Worm (Caenorhabditis elegans) whole organism, young adult: ENCODE results near the gene F53H4.6.

Experiments
- B0336.3 ChIP-seq: fragments of 200-800 bp; sonication (Bioruptor generic); IDR thresholded peaks from 2 replicates; pipeline ENCODE4 v1.3.6; 2022; ENCODE audit warnings: missing genetic modification characterization, missing compliant biosample characterization
- C17E4.6 ChIP-seq: fragments of 200-800 bp; sonication (Bioruptor generic); IDR thresholded peaks from 2 replicates; pipeline ENCODE4 v1.3.6; 2022; ENCODE audit warnings: missing genetic modification reagents, missing genetic modification characterization, missing compliant biosample characterization
- F22D6.2 ChIP-seq: sonication (generic microtip); optimal IDR thresholded peaks from 2 replicates; lab custom pipeline; 2016; ENCODE audit warnings: mild to moderate bottlenecking, missing genetic modification characterization, missing compliant biosample characterization
- F49E8.2 ChIP-seq: sonication (generic microtip); optimal IDR thresholded peaks from 3 replicates; lab custom pipeline; 2017; ENCODE audit warnings: missing genetic modification characterization, mild to moderate bottlenecking, missing compliant biosample characterization, antibody characterized with exemption, moderate library complexity; ENCODE audit not compliant: insufficient read depth
- F57C9.4 ChIP-seq: sonication (generic microtip); optimal IDR thresholded peaks from 2 replicates; lab custom pipeline; 2017; ENCODE audit warnings: mild to moderate bottlenecking, missing genetic modification characterization, missing compliant biosample characterization
- Y53F4B.3 ChIP-seq: fragments of 200-800 bp; sonication (Bioruptor generic); IDR thresholded peaks from 2 replicates; pipeline ENCODE4 v1.3.6; 2022; ENCODE audit warnings: missing genetic modification reagents, missing genetic modification characterization, missing compliant biosample characterization
- Y67H2A.10 ChIP-seq: fragments of 200-800 bp; sonication (Bioruptor generic); conservative IDR thresholded peaks from 2 replicates; pipeline ENCODE4 v1.3.6; 2022; ENCODE audit warnings: missing genetic modification reagents, missing genetic modification characterization, missing compliant biosample characterization
- ama-1 ChIP-seq, 3 experiments: fragments of 150-350 bp in 1 of 3; sonication (generic microtip) in 2 of 3; optimal IDR thresholded peaks; 2 replicates each; lab custom pipeline; 2014 to 2018; ENCODE audit warnings: missing biosample characterization in 2 of 3, missing genetic modification characterization in 2 of 3, missing genetic modification reagents in 2 of 3
- athp-1 ChIP-seq: sonication (generic microtip); optimal IDR thresholded peaks from 2 replicates; lab custom pipeline; 2017; ENCODE audit warnings: mild to moderate bottlenecking, missing genetic modification characterization, missing compliant biosample characterization
- attf-3 ChIP-seq: fragments of 200-800 bp; sonication (Bioruptor generic); conservative IDR thresholded peaks from 2 replicates; pipeline ENCODE4 v1.3.6; 2022; ENCODE audit warnings: missing genetic modification reagents, missing genetic modification characterization, missing compliant biosample characterization
- attf-5 ChIP-seq: fragments of 200-800 bp; sonication (Bioruptor generic); optimal IDR thresholded peaks from 2 replicates; lab custom pipeline; 2018; ENCODE audit warnings: mild to moderate bottlenecking, missing genetic modification characterization, missing compliant biosample characterization
- ceh-100 ChIP-seq: fragments of 200-800 bp; sonication (Bioruptor generic); IDR thresholded peaks from 2 replicates; pipeline ENCODE4 v1.3.6; 2022; ENCODE audit warnings: missing genetic modification reagents, missing genetic modification characterization, missing compliant biosample characterization
- ceh-27 ChIP-seq: fragments of 200-800 bp; sonication (Bioruptor generic); optimal IDR thresholded peaks from 2 replicates; lab custom pipeline; 2018; ENCODE audit warnings: mild to moderate bottlenecking, missing genetic modification characterization, moderate library complexity, missing compliant biosample characterization
- ceh-58 ChIP-seq: fragments of 200-800 bp; sonication (Bioruptor generic); IDR thresholded peaks from 2 replicates; pipeline ENCODE4 v1.3.6; 2022; ENCODE audit warnings: missing genetic modification characterization, missing compliant biosample characterization
- egl-44 ChIP-seq: fragments of 200-800 bp; sonication (Bioruptor generic); IDR thresholded peaks from 2 replicates; pipeline ENCODE4 v1.3.6; 2022; ENCODE audit warnings: missing genetic modification reagents, missing genetic modification characterization, missing compliant biosample characterization
- fkh-3 ChIP-seq: sonication (generic microtip); optimal IDR thresholded peaks from 2 replicates; lab custom pipeline; 2016; ENCODE audit warnings: mild to moderate bottlenecking, missing genetic modification characterization, missing compliant biosample characterization
- hmg-1.2 ChIP-seq: fragments of 200-800 bp; sonication (Bioruptor generic); IDR thresholded peaks from 2 replicates; pipeline ENCODE4 v1.3.6; 2022; ENCODE audit warnings: missing genetic modification reagents, missing genetic modification characterization, missing compliant biosample characterization
- let-607 ChIP-seq, 2 experiments: fragments of 200-800 bp in 1 of 2; sonication (Bioruptor generic) in 1 of 2; sonication (generic microtip) in 1 of 2; optimal IDR thresholded peaks; 2 replicates each; lab custom pipeline; 2016 to 2018; ENCODE audit warnings: mild to moderate bottlenecking in 2 of 2, missing compliant biosample characterization in 2 of 2, missing genetic modification characterization in 2 of 2, moderate library complexity in 2 of 2, missing genotype in 1 of 2
- lin-40 ChIP-seq: sonication (generic microtip); optimal IDR thresholded peaks from 2 replicates; lab custom pipeline; 2016; ENCODE audit warnings: missing genetic modification characterization, mild to moderate bottlenecking, missing compliant biosample characterization, missing genotype, missing genetic modification reagents
- lsy-27 ChIP-seq: sonication (generic microtip); optimal IDR thresholded peaks from 2 replicates; lab custom pipeline; 2017; ENCODE audit warnings: missing genetic modification characterization, mild to moderate bottlenecking, missing compliant biosample characterization, antibody characterized with exemption, missing genotype, borderline replicate concordance; ENCODE audit not compliant: insufficient read depth
- madf-3 ChIP-seq: fragments of 200-800 bp; sonication (Bioruptor generic); IDR thresholded peaks from 2 replicates; pipeline ENCODE4 v1.3.6; 2022; ENCODE audit warnings: missing genetic modification reagents, missing genetic modification characterization, missing compliant biosample characterization
- madf-8 ChIP-seq: fragments of 200-800 bp; sonication (Bioruptor generic); conservative IDR thresholded peaks from 2 replicates; pipeline ENCODE4 v1.3.6; 2022; ENCODE audit warnings: missing genetic modification reagents, missing genetic modification characterization, missing compliant biosample characterization
- mcd-1 ChIP-seq: fragments of 200-800 bp; sonication (Bioruptor generic); IDR thresholded peaks from 2 replicates; pipeline ENCODE4 v1.3.6; 2022; ENCODE audit warnings: missing genetic modification reagents, missing genetic modification characterization, missing compliant biosample characterization
- nhr-27 ChIP-seq: fragments of 200-800 bp; sonication (Bioruptor generic); optimal IDR thresholded peaks from 2 replicates; lab custom pipeline; 2018; ENCODE audit warnings: mild to moderate bottlenecking, missing genetic modification characterization, moderate library complexity, missing compliant biosample characterization
- nhr-80 ChIP-seq: sonication (generic microtip); optimal IDR thresholded peaks from 2 replicates; lab custom pipeline; 2016; ENCODE audit warnings: missing genetic modification characterization, missing compliant biosample characterization
- nhr-90 ChIP-seq: sonication (generic microtip); optimal IDR thresholded peaks from 2 replicates; lab custom pipeline; 2016; ENCODE audit warnings: missing genotype, mild to moderate bottlenecking, missing genetic modification characterization, missing compliant biosample characterization
- pbrm-1 ChIP-seq: fragments of 200-800 bp; sonication (Bioruptor generic); IDR thresholded peaks from 2 replicates; pipeline ENCODE4 v1.3.6; 2022; ENCODE audit warnings: missing genetic modification reagents, missing genetic modification characterization, missing compliant biosample characterization
- rec-8 ChIP-seq, 2 experiments: sonication (generic microtip); optimal IDR thresholded peaks; 2 replicates each; lab custom pipeline; 2016; ENCODE audit warnings: mild to moderate bottlenecking in 2 of 2, missing genetic modification characterization in 2 of 2, missing genetic modification reagents in 2 of 2, missing genotype in 2 of 2, missing biosample characterization in 1 of 2, missing compliant biosample characterization in 1 of 2, moderate library complexity in 1 of 2
- snpc-1.1 ChIP-seq: sonication (generic microtip); optimal IDR thresholded peaks from 2 replicates; lab custom pipeline; 2017; ENCODE audit warnings: missing genetic modification characterization, mild to moderate bottlenecking, missing compliant biosample characterization, antibody characterized with exemption, moderate library complexity, missing genotype, missing genetic modification reagents; ENCODE audit not compliant: insufficient read depth
- snpc-4 ChIP-seq, 5 experiments: fragments of 150-350 bp in 1 of 5; sonication (generic microtip) in 4 of 5; optimal IDR thresholded peaks; 2 replicates each; lab custom pipeline; 2014 to 2018; ENCODE audit warnings: missing genetic modification characterization in 5 of 5, missing biosample characterization in 3 of 5, antibody characterized with exemption in 2 of 5, mild to moderate bottlenecking in 2 of 5, missing compliant biosample characterization in 2 of 5, missing genotype in 2 of 5, moderate library complexity in 2 of 5, missing genetic modification reagents in 1 of 5
- unc-130 ChIP-seq: sonication (generic microtip); optimal IDR thresholded peaks from 2 replicates; lab custom pipeline; 2016; ENCODE audit warnings: missing genetic modification reagents, missing genetic modification characterization, missing compliant biosample characterization
- zfh-2 ChIP-seq: fragments of 200-800 bp; sonication (Bioruptor generic); conservative IDR thresholded peaks from 2 replicates; pipeline ENCODE4 v1.3.6; 2022; ENCODE audit warnings: missing genetic modification reagents, missing genetic modification characterization, missing compliant biosample characterization
- ztf-18 ChIP-seq: sonication (generic microtip); optimal IDR thresholded peaks from 2 replicates; lab custom pipeline; 2016; ENCODE audit warnings: missing genotype, mild to moderate bottlenecking, missing genetic modification characterization, missing compliant biosample characterization

F53H4.6 gene

DNA sequence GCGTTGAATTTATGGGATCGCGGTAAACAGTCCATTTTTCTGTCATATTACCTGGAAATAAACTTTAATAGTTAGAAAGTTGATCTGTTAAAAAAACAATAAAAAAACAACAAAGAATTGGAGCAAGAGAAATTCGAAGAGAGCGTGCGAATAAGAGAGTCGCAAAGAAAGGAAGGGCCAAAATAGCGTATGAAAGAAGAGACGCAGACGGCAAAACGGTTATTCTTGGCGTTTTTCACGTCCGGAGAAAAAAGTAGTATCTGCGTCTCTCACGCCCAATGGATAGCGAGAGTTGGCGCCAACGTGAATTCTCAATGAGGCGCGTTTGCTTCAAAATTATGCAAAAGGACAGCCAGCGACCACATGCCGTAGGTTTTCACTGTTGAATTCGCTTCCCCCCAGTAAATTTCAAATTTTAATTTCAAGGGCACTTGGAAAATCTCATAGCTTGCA, at the start of gene F53H4.6:
Gene F53H4.6 (minus strand): TSS at position 51 of the 453 bp plus-strand sequence.
- TF ChIP-seq madf-8 (GFP tag; lab: Robert Waterston, UW) (no peak), ztf-18 (tag; lab: Kevin White, UChicago) (peak; percentile 21), lin-40 (tag; lab: Kevin White, UChicago) (peak; percentile 28), F57C9.4 (tag; lab: Kevin White, UChicago) (no peak), attf-5 (GFP tag; lab: Kevin White, UChicago) (peak; percentile 23), hmg-1.2 (GFP tag; lab: Robert Waterston, UW) (peak; percentile 90), attf-3 (GFP tag; lab: Robert Waterston, UW) (peak; percentile 54; the same call in 1 of the 2 replicates), mcd-1 (GFP tag; lab: Robert Waterston, UW) (peak; percentile 87), pbrm-1 (GFP tag; lab: Robert Waterston, UW) (0 out of 2 replicates have a peak, but pooled peaks have one; percentile 10)

- TF ChIP-seq athp-1 (no peak), nhr-27 (tag; lab: Kevin White, UChicago) (no peak), fkh-3 (tag; lab: Kevin White, UChicago) (no peak), unc-130 (no peak), madf-3 (GFP tag; lab: Robert Waterston, UW) (no peak), madf-8 (GFP tag; lab: Robert Waterston, UW) (no peak), ceh-58 (no peak), ceh-100 (no peak), rec-8 (tag; optimal IDR thresholded peaks at IDR 0.05; lab: Kevin White, UChicago) (no peak), B0336.3 (GFP tag; lab: Robert Waterston, UW) (no peak)
These were observed 42.4 kb upstream of the F53H4.6 start for ce11 chrX:15902835-15903234.

DNA sequence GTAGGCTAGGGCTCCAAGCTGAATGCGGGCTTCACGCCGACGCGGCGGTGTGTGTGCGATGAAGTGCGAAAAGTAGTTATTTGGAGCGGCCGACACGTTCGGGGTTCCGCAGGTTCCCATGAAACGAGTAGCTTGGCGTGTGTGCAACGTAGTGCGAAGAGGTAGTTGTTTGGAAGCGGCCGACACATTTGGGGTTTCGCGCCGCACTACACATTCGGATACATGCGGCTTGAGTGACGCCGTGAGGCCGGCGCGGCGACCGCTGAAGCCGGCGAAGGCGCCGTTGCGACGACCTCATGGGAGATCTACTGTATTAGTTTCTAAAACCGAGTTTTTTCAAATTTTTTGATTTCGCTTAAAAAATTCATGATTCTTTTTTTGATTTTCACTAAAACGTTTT, 40.8 kb upstream of the F53H4.6 start:
- TF ChIP-seq egl-44 (no peak), ceh-27 (GFP tag; lab: Kevin White, UChicago) (no peak), zfh-2 (GFP tag; lab: Robert Waterston, UW) (peak; percentile 70; the same call in 1 of the 2 replicates), mcd-1 (GFP tag; lab: Robert Waterston, UW) (no peak), snpc-4 (GFP tag; optimal IDR thresholded peaks at IDR 0.05; lab: Kevin White, UChicago) (no peak), snpc-4 (tag; optimal IDR thresholded peaks at IDR 0.05; lab: Kevin White, UChicago) (peak in 2 of 4 experiments; percentile 27 to 75)

ce11 chrX:15892525-15892924, 32.1 kb upstream of the F53H4.6 start:
- peak; percentile 40 for TF ChIP-seq snpc-4 (GFP tag; optimal IDR thresholded peaks at IDR 0.05; lab: Kevin White, UChicago)
- TF ChIP-seq snpc-4 (tag; optimal IDR thresholded peaks at IDR 0.05; lab: Kevin White, UChicago), result peak in 3 of 4 experiments; percentile 58 to 90 (median 88)
- no peak for TF ChIP-seq F22D6.2 (tag; lab: Kevin White, UChicago)
- peak; percentile 49; the same call in 1 of the 2 replicates for TF ChIP-seq hmg-1.2 (GFP tag; lab: Robert Waterston, UW)
- peak; percentile 71 for TF ChIP-seq snpc-1.1

DNA sequence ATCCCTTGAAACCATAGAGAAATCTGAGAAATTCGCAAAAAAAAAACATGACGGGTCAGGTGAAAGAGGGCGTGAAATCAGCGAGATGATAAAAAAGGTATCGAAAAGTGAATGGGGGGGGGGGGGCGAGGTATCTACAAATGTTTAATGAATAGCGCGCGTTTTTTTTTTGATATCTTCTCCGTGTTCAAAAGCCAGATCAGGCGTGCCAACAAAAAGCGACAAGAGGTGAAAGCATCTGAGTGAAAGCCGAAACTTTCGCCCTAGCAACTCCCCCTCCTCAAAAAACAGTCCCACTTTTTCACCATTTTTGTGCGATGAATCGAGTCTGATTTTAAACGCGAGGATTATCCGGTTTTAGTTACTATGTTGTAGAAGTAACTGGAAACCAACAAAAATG, 27.6 kb upstream of the F53H4.6 start:
- TF ChIP-seq Y67H2A.10 (GFP tag; lab: Robert Waterston, UW) (no peak), Y53F4B.3 (GFP tag; lab: Robert Waterston, UW) (no peak), lsy-27 (no peak), nhr-80 (tag; lab: Kevin White, UChicago) (no peak), ama-1 (optimal IDR thresholded peaks at IDR 0.05; lab: Kevin White, UChicago) (no peak), ama-1 (GFP tag; optimal IDR thresholded peaks at IDR 0.05; lab: Kevin White, UChicago) (no peak), nhr-90 (tag; lab: Kevin White, UChicago) (no peak), F49E8.2 (tag; lab: Kevin White, UChicago) (no peak), C17E4.6 (no peak), let-607 (tag; optimal IDR thresholded peaks at IDR 0.05; lab: Kevin White, UChicago) (no peak), rec-8 (tag; optimal IDR thresholded peaks at IDR 0.05; lab: Kevin White, UChicago) (no peak)
- TF ChIP-seq, all 124 proteins: peak for 0
